Worm (Caenorhabditis elegans) whole organism, mixed stage, embryonic: ENCODE results near the gene mrps-35.
"Not testable (repeated sequence)": the region's sequence is repeated elsewhere in the genome, so short reads cannot be mapped to it uniquely, and the experiment has no call there.

Experiments
- M03D4.4 ChIP-seq: sonication (generic microtip); optimal IDR thresholded peaks from 2 replicates; lab custom pipeline; 2017; ENCODE audit warnings: mild to moderate bottlenecking, missing genetic modification characterization, missing compliant biosample characterization
- bed-3 ChIP-seq: fragments of 200-800 bp; sonication (Bioruptor generic); optimal IDR thresholded peaks from 3 replicates; lab custom pipeline; 2018; ENCODE audit warnings: mild to moderate bottlenecking, missing genetic modification characterization, moderate library complexity, missing compliant biosample characterization
- blmp-1 ChIP-seq: fragments of 150-350 bp; optimal IDR thresholded peaks from 2 replicates; lab custom pipeline; 2014; ENCODE audit warnings: missing biosample characterization, missing genetic modification characterization
- ceh-39 ChIP-seq: fragments of 150-350 bp; optimal IDR thresholded peaks from 2 replicates; lab custom pipeline; 2014; ENCODE audit warnings: missing biosample characterization, missing genetic modification characterization
- ceh-43 ChIP-seq: fragments of 200-800 bp; sonication (Bioruptor generic); optimal IDR thresholded peaks from 2 replicates; lab custom pipeline; 2018; ENCODE audit warnings: mild to moderate bottlenecking, missing genetic modification characterization, moderate library complexity, missing compliant biosample characterization
- ceh-83 ChIP-seq: fragments of 200-800 bp; sonication (Bioruptor generic); optimal IDR thresholded peaks from 2 replicates; lab custom pipeline; 2018; ENCODE audit warnings: mild to moderate bottlenecking, missing genetic modification characterization, missing compliant biosample characterization
- ces-1 ChIP-seq: fragments of 150-350 bp; optimal IDR thresholded peaks from 2 replicates; lab custom pipeline; 2014; ENCODE audit warnings: missing biosample characterization, missing genetic modification reagents, missing genetic modification characterization
- cnd-1 ChIP-seq: fragments of 200-800 bp; sonication (Bioruptor generic); optimal IDR thresholded peaks from 2 replicates; lab custom pipeline; 2018; ENCODE audit warnings: mild to moderate bottlenecking, missing genetic modification characterization, missing compliant biosample characterization
- drap-1 ChIP-seq: fragments of 200-800 bp; sonication (Bioruptor generic); optimal IDR thresholded peaks from 3 replicates; lab custom pipeline; 2018; ENCODE audit warnings: mild to moderate bottlenecking, missing genetic modification characterization, missing compliant biosample characterization
- elt-3 ChIP-seq: fragments of 150-350 bp; optimal IDR thresholded peaks from 2 replicates; lab custom pipeline; 2014; ENCODE audit warnings: missing biosample characterization, missing genetic modification characterization
- flh-1 ChIP-seq: fragments of 200-800 bp; sonication (Bioruptor generic); optimal IDR thresholded peaks from 2 replicates; lab custom pipeline; 2018; ENCODE audit warnings: mild to moderate bottlenecking, missing genetic modification characterization, moderate library complexity, missing compliant biosample characterization
- ham-2 ChIP-seq: fragments of 200-800 bp; sonication (Bioruptor generic); optimal IDR thresholded peaks from 2 replicates; lab custom pipeline; 2018; ENCODE audit warnings: mild to moderate bottlenecking, missing genetic modification characterization, missing compliant biosample characterization
- hlh-1 ChIP-seq: fragments of 150-350 bp; optimal IDR thresholded peaks from 2 replicates; lab custom pipeline; 2014; ENCODE audit warnings: missing biosample characterization, missing genetic modification reagents, missing genetic modification characterization
- lin-13 ChIP-seq: fragments of 150-350 bp; optimal IDR thresholded peaks from 2 replicates; lab custom pipeline; 2014; ENCODE audit warnings: missing biosample characterization, missing genetic modification characterization
- lin-32 ChIP-seq: fragments of 200-800 bp; sonication (Bioruptor generic); optimal IDR thresholded peaks from 2 replicates; lab custom pipeline; 2018; ENCODE audit warnings: mild to moderate bottlenecking, missing genetic modification characterization, missing compliant biosample characterization
- lsy-2 ChIP-seq: fragments of 150-350 bp; optimal IDR thresholded peaks from 2 replicates; lab custom pipeline; 2014; ENCODE audit warnings: missing biosample characterization, missing genetic modification characterization
- mab-5 ChIP-seq: fragments of 150-350 bp; optimal IDR thresholded peaks from 2 replicates; lab custom pipeline; 2014; ENCODE audit warnings: missing biosample characterization, missing genetic modification characterization
- mep-1 ChIP-seq: fragments of 150-350 bp; optimal IDR thresholded peaks from 2 replicates; lab custom pipeline; 2017; ENCODE audit warnings: missing biosample characterization, missing genetic modification reagents, missing genetic modification characterization, inconsistent platforms
- mls-2 ChIP-seq: sonication (generic microtip); optimal IDR thresholded peaks from 2 replicates; lab custom pipeline; 2016; ENCODE audit warnings: mild to moderate bottlenecking, missing genetic modification characterization, moderate library complexity, missing compliant biosample characterization
- nhr-12 ChIP-seq: fragments of 150-350 bp; optimal IDR thresholded peaks from 2 replicates; lab custom pipeline; 2014; ENCODE audit warnings: missing biosample characterization, missing genetic modification characterization
- nhr-2 ChIP-seq: fragments of 150-350 bp; optimal IDR thresholded peaks from 2 replicates; lab custom pipeline; 2014; ENCODE audit warnings: missing biosample characterization, missing genetic modification characterization
- nhr-237 ChIP-seq: fragments of 150-350 bp; optimal IDR thresholded peaks from 2 replicates; lab custom pipeline; 2014; ENCODE audit warnings: missing biosample characterization, missing genetic modification characterization
- nhr-28 ChIP-seq: fragments of 150-350 bp; optimal IDR thresholded peaks from 2 replicates; lab custom pipeline; 2014; ENCODE audit warnings: missing biosample characterization, missing genetic modification characterization
- nhr-76 ChIP-seq: sonication (generic microtip); optimal IDR thresholded peaks from 2 replicates; lab custom pipeline; 2017; ENCODE audit warnings: missing biosample characterization, missing genetic modification characterization
- pha-4 ChIP-seq: fragments of 150-350 bp; optimal IDR thresholded peaks from 2 replicates; lab custom pipeline; 2018; ENCODE audit warnings: missing biosample characterization, missing genetic modification reagents, missing genetic modification characterization
- sem-2 ChIP-seq: fragments of 200-800 bp; sonication (Bioruptor generic); optimal IDR thresholded peaks from 2 replicates; lab custom pipeline; 2018; ENCODE audit warnings: mild to moderate bottlenecking, missing genetic modification characterization, missing compliant biosample characterization
- snpc-4 ChIP-seq: fragments of 150-350 bp; optimal IDR thresholded peaks from 2 replicates; lab custom pipeline; 2014; ENCODE audit warnings: missing biosample characterization, missing genetic modification characterization
- sptf-1 ChIP-seq: sonication (generic microtip); optimal IDR thresholded peaks from 2 replicates; lab custom pipeline; 2017; ENCODE audit warnings: mild to moderate bottlenecking, missing genetic modification characterization, moderate library complexity, missing compliant biosample characterization
- tbx-8 ChIP-seq: fragments of 200-800 bp; sonication (Bioruptor generic); optimal IDR thresholded peaks from 2 replicates; lab custom pipeline; 2018; ENCODE audit warnings: mild to moderate bottlenecking, missing genetic modification characterization, moderate library complexity, missing compliant biosample characterization
- unc-39 ChIP-seq: fragments of 150-350 bp; optimal IDR thresholded peaks from 2 replicates; lab custom pipeline; 2014; ENCODE audit warnings: missing biosample characterization, missing genetic modification characterization
- zip-8 ChIP-seq: fragments of 150-350 bp; optimal IDR thresholded peaks from 2 replicates; lab custom pipeline; 2014; ENCODE audit warnings: missing biosample characterization, missing genetic modification characterization
- ztf-11 ChIP-seq: fragments of 150-350 bp; optimal IDR thresholded peaks from 2 replicates; lab custom pipeline; 2014; ENCODE audit warnings: missing biosample characterization, missing genetic modification characterization

Gene mrps-35

DNA sequence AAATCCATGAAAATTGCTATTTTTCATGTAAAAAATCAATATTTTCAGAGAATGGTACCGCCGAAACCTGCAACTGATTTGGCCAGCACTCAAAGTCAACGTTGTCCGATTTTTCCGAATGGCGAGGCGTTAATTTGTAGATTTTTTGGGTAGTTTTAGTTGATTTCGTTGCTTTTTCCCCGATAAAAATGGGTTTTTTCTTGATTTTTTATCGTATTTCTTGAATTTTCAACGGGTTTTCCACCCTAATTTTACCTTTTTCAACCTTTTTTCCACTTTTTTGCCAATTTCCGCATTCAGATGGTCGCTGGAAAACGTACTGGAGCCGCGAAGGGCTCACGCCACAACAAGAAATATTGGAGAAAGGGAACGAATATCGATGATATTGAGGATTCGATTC lies 20.6 kb downstream of the mrps-35 start, which contains the start of gene Y39B6A.33:
Y39B6A.33 (plus strand) TSS at position 301 of the 400 bp plus-strand sequence.
- TF ChIP-seq mls-2 (tag; lab: Kevin White, UChicago) (no peak), tbx-8 (no peak), blmp-1 (tag; lab: Kevin White, UChicago) (no peak)

DNA sequence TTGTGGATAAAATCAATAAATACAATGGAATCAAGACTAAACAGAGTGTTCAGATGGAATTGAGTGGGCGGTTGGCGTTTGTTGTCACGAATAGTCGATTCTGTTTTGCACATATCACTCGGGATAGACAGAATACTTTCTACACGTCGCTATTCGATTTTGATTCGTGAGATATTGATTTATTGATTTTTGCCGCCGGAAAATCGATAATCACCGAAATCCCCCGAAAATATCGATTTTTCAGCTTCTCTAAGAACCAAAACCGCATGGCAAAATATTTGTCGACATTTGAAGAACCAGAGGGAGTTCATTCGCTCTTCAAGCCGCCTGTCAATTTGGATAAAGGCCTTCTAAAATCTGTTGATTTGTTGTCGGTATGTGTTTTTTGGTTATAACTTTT lies 29.3 kb downstream of the mrps-35 start:
- TF ChIP-seq ceh-83 (no peak), ceh-39 (no peak), unc-39 (no peak), mab-5 (no peak), pha-4 (tag; lab: Kevin White, UChicago) (no peak), cnd-1 (tag; lab: Kevin White, UChicago) (no peak), nhr-2 (tag; lab: Kevin White, UChicago) (no peak)

DNA sequence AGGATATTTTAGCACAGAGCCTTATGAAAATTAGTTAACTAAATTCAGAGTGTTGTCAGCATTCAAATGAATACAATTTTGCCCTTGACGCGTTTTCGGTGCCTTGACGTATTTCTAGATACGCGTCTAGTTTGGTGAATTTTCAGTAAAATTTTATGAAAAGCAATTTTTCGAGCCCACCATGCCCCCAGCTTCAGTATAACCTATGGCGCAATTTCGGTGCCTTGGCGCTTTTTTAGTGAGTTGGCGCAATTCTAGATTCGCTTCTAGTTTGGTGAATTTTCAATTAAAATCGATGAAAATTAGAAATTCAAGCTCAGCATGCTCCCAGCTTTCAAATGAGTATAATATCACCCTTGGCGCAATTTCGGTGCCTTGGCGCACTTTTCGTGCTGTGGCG lies 32.1 kb downstream of the mrps-35 start:
- no peak for TF ChIP-seq nhr-76 (tag; lab: Kevin White, UChicago)
- TF ChIP-seq lin-32 (GFP tag; lab: Kevin White, UChicago), result no peak
- no peak for TF ChIP-seq lsy-2 (tag; lab: Kevin White, UChicago)
- no peak for TF ChIP-seq sem-2 (GFP tag; lab: Kevin White, UChicago)
- TF ChIP-seq elt-3, result no peak
- TF ChIP-seq ceh-43 (GFP tag; lab: Kevin White, UChicago), result no peak
- no peak for TF ChIP-seq ham-2 (GFP tag; lab: Kevin White, UChicago)
- no peak for TF ChIP-seq unc-39
- TF ChIP-seq drap-1 (GFP tag; lab: Kevin White, UChicago), result no peak
- TF ChIP-seq M03D4.4 (tag; lab: Kevin White, UChicago), result no peak
- no peak for TF ChIP-seq snpc-4
- no peak for TF ChIP-seq ces-1
- TF ChIP-seq bed-3, result no peak
- TF ChIP-seq cnd-1 (tag; lab: Kevin White, UChicago), result no peak
- no peak for TF ChIP-seq hlh-1 (tag; lab: Kevin White, UChicago)
- no peak for TF ChIP-seq blmp-1 (tag; lab: Kevin White, UChicago)
- no peak for TF ChIP-seq flh-1 (GFP tag; lab: Kevin White, UChicago)
- no peak for TF ChIP-seq tbx-8

DNA sequence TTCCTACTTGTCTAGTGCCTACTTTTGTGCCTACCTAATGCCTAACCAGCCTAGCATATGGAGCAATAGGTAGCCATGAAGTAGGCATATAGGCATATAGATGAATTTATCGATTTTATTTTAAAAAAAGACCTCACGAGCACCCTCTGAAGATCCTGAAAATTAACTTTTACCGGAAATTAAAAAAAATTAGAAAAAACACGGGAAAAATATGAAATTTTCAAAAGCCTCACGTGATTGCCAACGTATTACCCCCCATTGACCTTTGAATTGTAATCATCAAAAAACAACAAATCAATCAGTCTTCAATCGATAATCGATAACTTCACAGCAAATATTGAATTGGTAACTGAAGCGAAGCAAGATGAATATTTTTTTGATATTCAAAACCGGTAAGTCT lies 33.2 kb downstream of the mrps-35 start, which contains the start of gene Y39B6A.30:
Y39B6A.30 (plus strand) TSS at position 301 of the 400 bp plus-strand sequence.
- not testable (repeated sequence) for TF ChIP-seq drap-1 (GFP tag; lab: Kevin White, UChicago); mep-1; cnd-1 (tag; lab: Kevin White, UChicago)

DNA sequence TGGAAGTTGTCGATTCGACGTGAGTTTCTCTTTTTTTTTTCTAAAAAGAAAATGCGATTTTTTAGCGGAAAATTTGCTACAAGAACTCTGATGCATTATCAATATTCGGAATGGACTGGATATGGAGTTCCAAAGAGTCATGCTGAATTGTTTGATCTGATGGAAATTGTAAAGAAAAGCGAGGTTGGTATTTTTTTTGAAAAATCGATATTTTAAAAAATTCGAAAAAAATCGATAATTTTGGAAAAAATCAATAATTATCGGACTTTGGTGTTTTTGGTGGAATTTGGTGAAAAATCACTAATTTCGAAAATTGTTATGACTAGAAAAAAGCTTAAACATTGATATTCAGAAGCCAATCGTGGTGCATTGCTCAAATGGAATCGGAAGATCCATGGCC lies 38.1 kb downstream of the mrps-35 start:
- TF ChIP-seq flh-1 (GFP tag; lab: Kevin White, UChicago) (no peak), ham-2 (GFP tag; lab: Kevin White, UChicago) (no peak), nhr-12 (tag; lab: Kevin White, UChicago) (no peak)

DNA sequence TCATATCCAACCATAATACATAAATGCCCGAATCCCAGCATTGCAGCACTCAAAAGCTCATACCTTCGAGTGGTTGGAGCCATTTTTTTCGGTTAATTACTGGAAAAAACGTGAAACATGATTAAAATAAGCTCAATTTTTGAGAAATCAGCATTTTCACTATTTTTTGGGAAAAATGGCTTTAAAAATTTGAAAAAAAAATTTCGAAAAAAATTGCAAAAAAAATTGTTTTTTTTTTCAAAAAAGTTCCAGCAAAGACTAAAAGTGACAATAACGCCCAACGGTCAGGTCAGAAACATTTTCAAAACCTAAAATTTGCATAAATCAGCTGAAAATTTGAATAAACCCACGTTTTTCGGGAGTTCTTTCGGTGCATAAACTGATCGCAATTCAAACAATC lies 43.6 kb downstream of the mrps-35 start, which contains the start of gene Y39B6A.29:
Y39B6A.29 (minus strand) TSS at position 101 of the 400 bp plus-strand sequence.
- TF ChIP-seq ztf-11 (tag; lab: Kevin White, UChicago) (no peak), drap-1 (GFP tag; lab: Kevin White, UChicago) (no peak), ceh-83 (no peak), bed-3 (no peak), nhr-237 (tag; lab: Kevin White, UChicago) (no peak), snpc-4 (no peak), ceh-43 (GFP tag; lab: Kevin White, UChicago) (no peak), nhr-76 (tag; lab: Kevin White, UChicago) (no peak), sptf-1 (tag; lab: Kevin White, UChicago) (no peak), mep-1 (no peak), cnd-1 (tag; lab: Kevin White, UChicago) (no peak)

- no peak for TF ChIP-seq nhr-76 (tag; lab: Kevin White, UChicago)
- no peak for TF ChIP-seq snpc-4
- no peak for TF ChIP-seq bed-3
- TF ChIP-seq lin-13 (tag; lab: Kevin White, UChicago), result no peak
- TF ChIP-seq mab-5, result no peak
- no peak for TF ChIP-seq nhr-28
- TF ChIP-seq lin-32 (GFP tag; lab: Kevin White, UChicago), result no peak
- TF ChIP-seq ztf-11 (tag; lab: Kevin White, UChicago), result no peak
- TF ChIP-seq zip-8 (tag; lab: Kevin White, UChicago), result no peak
- TF ChIP-seq lsy-2 (tag; lab: Kevin White, UChicago), result no peak
- TF ChIP-seq elt-3, result no peak
- no peak for TF ChIP-seq mls-2 (tag; lab: Kevin White, UChicago)
- no peak for TF ChIP-seq ham-2 (GFP tag; lab: Kevin White, UChicago)
Measured at ce11 chrV:19026163-19026562, 45.1 kb downstream of the mrps-35 start, which contains the start of gene Y39B6A.25. TSS of gene Y39B6A.25 (plus strand) at chrV:19026463.
